Worm (Caenorhabditis elegans) whole organism, L1 larva: Measurements from ENCODE around the gene faxc-2.

ENCODE experiments used
- aly-2 ChIP-seq: fragments of 150-350 bp; optimal IDR thresholded peaks from 2 replicates; lab custom pipeline; 2014; ENCODE audit warnings: missing biosample characterization, missing genetic modification characterization
- elt-2 ChIP-seq: sonication (generic microtip); optimal IDR thresholded peaks from 2 replicates; lab custom pipeline; 2016; ENCODE audit warnings: missing genetic modification characterization, mild to moderate bottlenecking, inconsistent platforms, missing compliant biosample characterization, missing genetic modification reagents
- lin-13 ChIP-seq: fragments of 150-350 bp; optimal IDR thresholded peaks from 2 replicates; lab custom pipeline; 2014; ENCODE audit warnings: missing biosample characterization, missing genetic modification reagents, missing genetic modification characterization
- nhr-20 ChIP-seq: sonication (generic microtip); optimal IDR thresholded peaks from 2 replicates; lab custom pipeline; 2016; ENCODE audit warnings: mild to moderate bottlenecking, missing genetic modification characterization, missing compliant biosample characterization
- nhr-77 ChIP-seq: fragments of 150-350 bp; optimal IDR thresholded peaks from 2 replicates; lab custom pipeline; 2014; ENCODE audit warnings: missing biosample characterization, missing genetic modification characterization
- nhr-90 ChIP-seq: sonication (generic microtip); optimal IDR thresholded peaks from 2 replicates; lab custom pipeline; 2016; ENCODE audit warnings: mild to moderate bottlenecking, missing genetic modification characterization, missing compliant biosample characterization; ENCODE audit not compliant: poor library complexity
- pqm-1 ChIP-seq: sonication (generic microtip); optimal IDR thresholded peaks from 3 replicates; lab custom pipeline; 2017; ENCODE audit warnings: missing biosample characterization, missing genetic modification characterization
- snpc-4 ChIP-seq: fragments of 150-350 bp; optimal IDR thresholded peaks from 2 replicates; lab custom pipeline; 2014; ENCODE audit warnings: missing biosample characterization, missing genetic modification characterization
- ztf-11 ChIP-seq, 2 experiments: sonication (generic microtip); optimal IDR thresholded peaks; 2 replicates each; lab custom pipeline; 2016 to 2017; ENCODE audit warnings: missing genetic modification characterization in 2 of 2, missing biosample characterization in 1 of 2, missing compliant biosample characterization in 1 of 2

DNA sequence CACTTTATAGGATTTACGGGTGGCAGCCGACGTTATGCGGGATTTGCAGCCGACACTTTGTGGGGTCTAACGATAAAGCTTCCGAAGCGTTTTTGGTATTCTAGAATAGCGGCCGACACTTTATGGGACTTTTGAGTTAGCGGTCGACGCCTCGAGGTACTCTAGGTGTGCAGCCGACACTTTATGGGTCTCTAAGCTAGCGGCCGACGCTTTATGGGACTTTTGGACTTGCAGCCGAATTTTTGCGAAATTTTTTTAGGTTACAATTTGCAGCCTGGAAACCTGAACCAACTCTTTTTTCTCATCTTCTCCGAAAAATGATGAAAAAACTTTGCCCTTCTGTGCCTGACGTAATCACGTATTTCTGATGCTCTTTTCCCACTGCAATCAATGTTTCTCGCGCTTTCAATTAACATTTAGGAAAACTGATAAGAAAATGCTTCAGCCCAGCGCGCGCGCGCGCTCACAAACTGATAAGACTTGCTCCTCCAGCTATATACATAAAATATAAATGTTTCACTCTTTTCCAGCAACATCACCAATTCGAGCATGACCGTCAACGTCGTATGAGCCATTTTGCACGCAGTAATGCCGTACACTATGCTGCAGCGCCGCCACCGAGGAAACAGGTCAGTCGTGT lies 9.8 kb upstream of the faxc-2 start:
- TF ChIP-seq ztf-11 (tag; optimal IDR thresholded peaks at IDR 0.05; lab: Kevin White, UChicago) (no peak), lin-13 (no peak), aly-2 (tag; lab: Kevin White, UChicago) (no peak), elt-2 (tag; lab: Kevin White, UChicago) (peak; percentile 89), pqm-1 (peak; percentile 17), snpc-4 (tag; lab: Kevin White, UChicago) (no peak), nhr-77 (tag; lab: Kevin White, UChicago) (no peak), nhr-90 (tag; lab: Kevin White, UChicago) (no peak), nhr-20 (tag; lab: Kevin White, UChicago) (no peak)
